Fruit fly (Drosophila melanogaster) whole organism, embryonic: ENCODE measurements around the gene AP-1sigma.

Experiments used
- ATbp ChIP-seq: fragments of 200-800 bp; sonication (Bioruptor generic); optimal IDR thresholded peaks from 2 replicates; lab custom pipeline; 2017; ENCODE audit warnings: missing biosample characterization, mild to moderate bottlenecking, missing genetic modification characterization, missing genetic modification reagents
- Blimp-1 ChIP-seq: fragments of 200-800 bp; sonication (Bioruptor generic); optimal IDR thresholded peaks from 3 replicates; lab custom pipeline; 2018; ENCODE audit warnings: missing biosample characterization, missing genetic modification characterization, mild to moderate bottlenecking, moderate library complexity, missing genetic modification reagents
- CG10147 ChIP-seq: fragments of 200-800 bp; sonication (Bioruptor generic); optimal IDR thresholded peaks from 2 replicates; lab custom pipeline; 2019; ENCODE audit warnings: missing biosample characterization, mild to moderate bottlenecking, missing genetic modification characterization, moderate library complexity
- CG10321 ChIP-seq: fragments of 200-800 bp; sonication (Bioruptor generic); IDR thresholded peaks from 2 replicates; pipeline ENCODE4 v1.3.6; 2022; ENCODE audit warnings: missing biosample characterization, missing genetic modification characterization
- CG11093 ChIP-seq: fragments of 200-800 bp; sonication (Bioruptor generic); IDR thresholded peaks from 3 replicates; pipeline ENCODE4 v1.3.6; 2022; ENCODE audit warnings: missing biosample characterization, missing genetic modification characterization
- CG11456 ChIP-seq: fragments of 200-800 bp; sonication (Bioruptor generic); IDR thresholded peaks from 3 replicates; pipeline ENCODE4 v1.3.6; 2022; ENCODE audit warnings: missing biosample characterization, missing genetic modification characterization
- CG11723 ChIP-seq: fragments of 200-800 bp; sonication (Bioruptor generic); optimal IDR thresholded peaks from 2 replicates; lab custom pipeline; 2017; ENCODE audit warnings: missing biosample characterization, mild to moderate bottlenecking, missing genetic modification characterization
- CG12744 ChIP-seq: fragments of 200-800 bp; sonication (Bioruptor generic); optimal IDR thresholded peaks from 2 replicates; lab custom pipeline; 2016; ENCODE audit warnings: missing biosample characterization, missing genetic modification characterization
- CG12942 ChIP-seq: fragments of 200-800 bp; sonication (Bioruptor generic); optimal IDR thresholded peaks from 3 replicates; lab custom pipeline; 2016; ENCODE audit warnings: missing biosample characterization, missing genetic modification characterization
- CG15696 ChIP-seq: fragments of 200-800 bp; sonication (Bioruptor generic); optimal IDR thresholded peaks from 2 replicates; lab custom pipeline; 2019; ENCODE audit warnings: missing biosample characterization, mild to moderate bottlenecking, missing genetic modification characterization, moderate library complexity
- CG1602 ChIP-seq: fragments of 200-800 bp; sonication (Bioruptor generic); optimal IDR thresholded peaks from 3 replicates; lab custom pipeline; 2016; ENCODE audit warnings: missing biosample characterization, missing genetic modification characterization
- CG1792 ChIP-seq: fragments of 200-800 bp; sonication (Bioruptor generic); optimal IDR thresholded peaks from 2 replicates; lab custom pipeline; 2016; ENCODE audit warnings: missing biosample characterization, missing genetic modification characterization
- CG18619 ChIP-seq: fragments of 200-800 bp; sonication (Bioruptor generic); optimal IDR thresholded peaks from 3 replicates; lab custom pipeline; 2017; ENCODE audit warnings: missing biosample characterization, mild to moderate bottlenecking, missing genetic modification characterization
- CG2678 ChIP-seq: fragments of 200-800 bp; sonication (Bioruptor generic); optimal IDR thresholded peaks from 3 replicates; lab custom pipeline; 2019; ENCODE audit warnings: missing biosample characterization, mild to moderate bottlenecking, missing genetic modification characterization, moderate library complexity
- CG31365 ChIP-seq: fragments of 200-800 bp; sonication (Bioruptor generic); optimal IDR thresholded peaks from 2 replicates; lab custom pipeline; 2018; ENCODE audit warnings: missing biosample characterization, mild to moderate bottlenecking, missing genetic modification characterization
- CG31388 ChIP-seq: fragments of 200-800 bp; sonication (Bioruptor generic); optimal IDR thresholded peaks from 2 replicates; lab custom pipeline; 2016; ENCODE audit warnings: missing biosample characterization, missing genetic modification characterization
- CG34422 ChIP-seq: fragments of 200-800 bp; sonication (Bioruptor generic); IDR thresholded peaks from 3 replicates; pipeline ENCODE4 v1.3.6; 2022; ENCODE audit warnings: missing biosample characterization, missing genetic modification characterization
- CG6254 ChIP-seq: fragments of 200-800 bp; sonication (Bioruptor generic); optimal IDR thresholded peaks from 3 replicates; lab custom pipeline; 2017; ENCODE audit warnings: mild to moderate bottlenecking, missing biosample characterization, missing genetic modification reagents, missing genetic modification characterization
- CG6683 ChIP-seq: fragments of 200-800 bp; sonication (Bioruptor generic); optimal IDR thresholded peaks from 2 replicates; lab custom pipeline; 2017; ENCODE audit warnings: missing biosample characterization, mild to moderate bottlenecking, missing genetic modification characterization, missing genetic modification reagents
- CG6791 ChIP-seq: fragments of 200-800 bp; sonication (Bioruptor generic); IDR thresholded peaks from 3 replicates; pipeline ENCODE4 v1.3.6; 2022; ENCODE audit warnings: missing biosample characterization, missing genetic modification characterization; ENCODE audit not compliant: partially characterized antibody
- Dip3 ChIP-seq: fragments of 200-800 bp; sonication (Bioruptor generic); optimal IDR thresholded peaks from 3 replicates; lab custom pipeline; 2016; ENCODE audit warnings: missing biosample characterization, missing genetic modification characterization
- Doc2 ChIP-seq: fragments of 200-800 bp; sonication (Bioruptor generic); IDR thresholded peaks from 2 replicates; pipeline ENCODE4 v1.3.6; 2022; ENCODE audit warnings: missing biosample characterization, missing genetic modification characterization
- Hr39 ChIP-seq: fragments of >200 bp; optimal IDR thresholded peaks from 2 replicates; lab custom pipeline; 2017
- MTF-1 ChIP-seq: fragments of 200-800 bp; sonication (Bioruptor generic); optimal IDR thresholded peaks from 2 replicates; lab custom pipeline; 2018; ENCODE audit warnings: missing biosample characterization, mild to moderate bottlenecking, missing genetic modification characterization, borderline replicate concordance
- Med ChIP-seq: fragments of 200-800 bp; sonication (Bioruptor generic); peaks from one replicate; lab custom pipeline; 2016; ENCODE audit warnings: missing biosample characterization, missing genetic modification characterization, mild to moderate bottlenecking, inconsistent platforms, moderate library complexity
- Nf-YC ChIP-seq: fragments of 200-800 bp; optimal IDR thresholded peaks from 3 replicates; lab custom pipeline; 2019; ENCODE audit warnings: missing biosample characterization, mild to moderate bottlenecking, missing genetic modification characterization, moderate library complexity
- Oli ChIP-seq: fragments of 200-800 bp; sonication (Bioruptor generic); optimal IDR thresholded peaks from 2 replicates; lab custom pipeline; 2018; ENCODE audit warnings: missing biosample characterization, mild to moderate bottlenecking, missing genetic modification characterization, moderate library complexity
- Poxn ChIP-seq: fragments of 200-800 bp; sonication (Bioruptor generic); IDR thresholded peaks from 2 replicates; pipeline ENCODE4 v1.3.6; 2022; ENCODE audit warnings: missing biosample characterization, missing genetic modification characterization
- Xbp1 ChIP-seq: fragments of 200-800 bp; sonication (Bioruptor generic); optimal IDR thresholded peaks from 3 replicates; lab custom pipeline; 2016; ENCODE audit warnings: missing biosample characterization, mild to moderate bottlenecking, missing genetic modification characterization
- bbx ChIP-seq: fragments of 200-800 bp; sonication (Bioruptor generic); IDR thresholded peaks from 2 replicates; pipeline ENCODE4 v1.3.6; 2022; ENCODE audit warnings: missing biosample characterization, missing genetic modification characterization; ENCODE audit not compliant: partially characterized antibody
- br ChIP-seq: fragments of >200 bp; optimal IDR thresholded peaks from 2 replicates; lab custom pipeline; 2017
- cg ChIP-seq: fragments of 200-800 bp; sonication (Bioruptor generic); optimal IDR thresholded peaks from 3 replicates; lab custom pipeline; 2019; ENCODE audit warnings: missing biosample characterization, mild to moderate bottlenecking, missing genetic modification characterization, moderate library complexity
- ci ChIP-seq: fragments of 200-800 bp; sonication (Bioruptor generic); IDR thresholded peaks from 3 replicates; pipeline ENCODE4 v1.3.6; 2022; ENCODE audit warnings: missing biosample characterization, missing genetic modification characterization
- crol ChIP-seq: fragments of 200-800 bp; sonication (Bioruptor generic); IDR thresholded peaks from 2 replicates; pipeline ENCODE4 v1.3.6; 2022; ENCODE audit warnings: missing biosample characterization, missing genetic modification characterization
- dysf ChIP-seq: fragments of 200-800 bp; sonication (Bioruptor generic); IDR thresholded peaks from 3 replicates; pipeline ENCODE4 v1.3.6; 2022; ENCODE audit warnings: missing biosample characterization, missing genetic modification characterization
- hb ChIP-seq: fragments of 200-800 bp; sonication (Bioruptor generic); IDR thresholded peaks from 3 replicates; pipeline ENCODE4 v1.3.6; 2022; ENCODE audit warnings: missing biosample characterization, missing genetic modification characterization; ENCODE audit not compliant: partially characterized antibody
- inv ChIP-seq: fragments of 200-800 bp; sonication (Bioruptor generic); IDR thresholded peaks from 2 replicates; pipeline ENCODE4 v1.3.6; 2022; ENCODE audit warnings: missing biosample characterization, missing genetic modification characterization; ENCODE audit not compliant: partially characterized antibody
- ken ChIP-seq: fragments of 200-800 bp; sonication (Bioruptor generic); IDR thresholded peaks from 3 replicates; pipeline ENCODE4 v1.3.6; 2022; ENCODE audit warnings: missing biosample characterization, missing genetic modification characterization
- kni ChIP-seq: fragments of 200-800 bp; sonication (Bioruptor generic); optimal IDR thresholded peaks from 3 replicates; lab custom pipeline; 2017; ENCODE audit warnings: mild to moderate bottlenecking, missing biosample characterization, missing genetic modification reagents, missing genetic modification characterization
- oc ChIP-seq: fragments of 200-800 bp; sonication (Bioruptor generic); optimal IDR thresholded peaks from 2 replicates; lab custom pipeline; 2018; ENCODE audit warnings: missing biosample characterization, mild to moderate bottlenecking, missing genetic modification characterization, moderate library complexity
- p53 ChIP-seq: fragments of 200-800 bp; sonication (Bioruptor generic); optimal IDR thresholded peaks from 2 replicates; lab custom pipeline; 2016; ENCODE audit warnings: missing biosample characterization, missing genetic modification characterization
- pros ChIP-seq: fragments of 200-800 bp; sonication (Bioruptor generic); optimal IDR thresholded peaks from 3 replicates; lab custom pipeline; 2019; ENCODE audit warnings: missing biosample characterization, mild to moderate bottlenecking, missing genetic modification characterization, moderate library complexity
- ranshi ChIP-seq: fragments of 200-800 bp; sonication (Bioruptor generic); IDR thresholded peaks from 2 replicates; pipeline ENCODE4 v1.3.6; 2022; ENCODE audit warnings: missing biosample characterization, missing genetic modification characterization
- sens ChIP-seq: fragments of 200-800 bp; sonication (Bioruptor generic); peaks from one replicate; lab custom pipeline; 2016; ENCODE audit warnings: missing biosample characterization, missing genetic modification characterization
- sqz ChIP-seq: fragments of 200-800 bp; sonication (Bioruptor generic); optimal IDR thresholded peaks from 3 replicates; lab custom pipeline; 2018; ENCODE audit warnings: missing biosample characterization, mild to moderate bottlenecking, missing genetic modification characterization
- wdn ChIP-seq: fragments of 200-800 bp; sonication (Bioruptor generic); IDR thresholded peaks from 2 replicates; pipeline ENCODE4 v1.3.6; 2022; ENCODE audit warnings: missing biosample characterization, missing genetic modification characterization

Gene AP-1sigma

dm6 chr3R:23971208-23971607, 12.8 kb downstream of the AP-1sigma start (continued):
- TF ChIP-seq CG31388 (no peak), CG1792 (no peak), Oli (tag; lab: Kevin White, UChicago) (no peak), CG10147 (GFP tag; lab: Kevin White, UChicago) (no peak), p53 (no peak), CG12942 (GFP tag; lab: Kevin White, UChicago) (no peak), ranshi (no peak), kni (no peak), CG1602 (no peak), sqz (GFP tag; lab: Kevin White, UChicago) (no peak), cg (GFP tag; lab: Kevin White, UChicago) (peak; percentile 60), pros (GFP tag; lab: Kevin White, UChicago) (no peak), CG6791 (no peak), CG15696 (tag; lab: Kevin White, UChicago) (no peak), wdn (GFP tag; lab: Robert Waterston, UW) (no peak), dysf (GFP tag; lab: Robert Waterston, UW) (no peak), Nf-YC (tag; lab: Kevin White, UChicago) (no peak), CG31365 (tag; lab: Kevin White, UChicago) (peak; percentile 89), ATbp (peak; percentile 31), bbx (GFP tag; lab: Robert Waterston, UW) (no peak), CG2678 (tag; lab: Kevin White, UChicago) (no peak), CG12744 (no peak), ci (GFP tag; lab: Robert Waterston, UW) (peak; percentile 51; the same call in 1 of the 3 replicates), MTF-1 (GFP tag; lab: Kevin White, UChicago) (peak; percentile 11), CG18619 (GFP tag; lab: Kevin White, UChicago) (no peak), CG6683 (GFP tag; lab: Kevin White, UChicago) (no peak), Blimp-1 (GFP tag; lab: Kevin White, UChicago) (peak; percentile 34), oc (tag; lab: Kevin White, UChicago) (no peak), CG6254 (GFP tag; lab: Kevin White, UChicago) (no peak), Dip3 (no peak)

DNA sequence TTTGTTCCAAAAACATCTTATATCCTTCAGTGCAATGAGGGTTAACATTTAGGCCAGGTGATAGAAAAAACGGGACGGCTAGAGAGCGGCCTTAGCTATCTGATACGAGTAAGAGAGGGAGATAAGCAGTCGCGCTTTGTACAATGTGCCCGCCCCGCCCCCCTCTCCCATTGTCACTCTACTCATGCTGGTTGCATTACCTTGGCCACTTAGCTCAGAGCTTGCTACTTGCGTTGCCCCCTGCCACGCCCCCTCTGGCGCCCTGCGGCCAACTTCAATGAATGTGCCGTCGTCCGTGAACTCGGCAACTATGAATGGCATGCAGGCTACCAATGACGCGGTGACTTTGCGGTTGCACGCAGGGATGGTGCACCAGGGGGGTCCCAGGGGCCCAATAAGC, 13.3 kb downstream of the AP-1sigma start:
- no peak for TF ChIP-seq ken
- 0 out of 2 replicates have a peak, but pooled peaks have one; percentile 20 for TF ChIP-seq Doc2 (GFP tag; lab: Robert Waterston, UW)
- TF ChIP-seq Xbp1 = no peak
- TF ChIP-seq crol (GFP tag; lab: Robert Waterston, UW) = peak; percentile 68
- TF ChIP-seq CG10321 (GFP tag; lab: Robert Waterston, UW) = peak; percentile 56
- peak; percentile 62; the same call in 1 of the 3 replicates for TF ChIP-seq CG11456
- TF ChIP-seq Med (GFP tag; lab: Kevin White, UChicago) = peak; percentile 56
- TF ChIP-seq CG11093 (GFP tag; lab: Robert Waterston, UW) = no peak
- TF ChIP-seq Poxn (GFP tag; lab: Robert Waterston, UW) = no peak

- no peak for TF ChIP-seq sens
- peak; percentile 21; the same call in 1 of the 3 replicates for TF ChIP-seq hb (GFP tag; lab: Robert Waterston, UW)
- no peak for TF ChIP-seq br (lab: Kevin White, UChicago)
- TF ChIP-seq inv = no peak
- no peak for TF ChIP-seq CG11723 (GFP tag; lab: Kevin White, UChicago)
- 0 out of 3 replicates have a peak, but pooled peaks have one; percentile 7 for TF ChIP-seq CG6791
- no peak for TF ChIP-seq CG34422 (GFP tag; lab: Robert Waterston, UW)
- TF ChIP-seq Hr39 (lab: Kevin White, UChicago) = peak; percentile 42
These were observed 23.2 kb downstream of the AP-1sigma start for dm6 chr3R:23981645-23982044.
